Fruit fly (Drosophila melanogaster) whole organism, embryonic: ENCODE measurements around the gene zuc.

Experiments
- Atf-2 ChIP-seq: fragments of 200-800 bp; sonication (Bioruptor generic); optimal IDR thresholded peaks from 2 replicates; lab custom pipeline; 2016; ENCODE audit warnings: missing biosample characterization, missing genetic modification characterization
- CG10274 ChIP-seq: fragments of 200-800 bp; sonication (Bioruptor generic); optimal IDR thresholded peaks from 3 replicates; lab custom pipeline; 2017; ENCODE audit warnings: missing biosample characterization, mild to moderate bottlenecking, missing genetic modification characterization
- CG10366 ChIP-seq: fragments of 200-800 bp; sonication (Bioruptor generic); IDR thresholded peaks from 2 replicates; pipeline ENCODE4 v1.3.6; 2022; ENCODE audit warnings: missing biosample characterization, missing genetic modification characterization
- CG12659 ChIP-seq: fragments of 200-800 bp; sonication (Bioruptor generic); optimal IDR thresholded peaks from 3 replicates; lab custom pipeline; 2017; ENCODE audit warnings: mild to moderate bottlenecking, missing biosample characterization, missing genetic modification reagents, missing genetic modification characterization
- CG13894 ChIP-seq: fragments of 200-800 bp; sonication (Bioruptor generic); optimal IDR thresholded peaks from 3 replicates; lab custom pipeline; 2018; ENCODE audit warnings: missing biosample characterization, mild to moderate bottlenecking, missing genetic modification characterization, moderate library complexity
- CG15269 ChIP-seq: fragments of 200-800 bp; sonication (Bioruptor generic); optimal IDR thresholded peaks from 2 replicates; lab custom pipeline; 2018; ENCODE audit warnings: missing biosample characterization, mild to moderate bottlenecking, missing genetic modification characterization, moderate library complexity
- CG15696 ChIP-seq: fragments of 200-800 bp; sonication (Bioruptor generic); optimal IDR thresholded peaks from 2 replicates; lab custom pipeline; 2019; ENCODE audit warnings: missing biosample characterization, mild to moderate bottlenecking, missing genetic modification characterization, moderate library complexity
- CG18262 ChIP-seq: fragments of 200-800 bp; optimal IDR thresholded peaks from 3 replicates; lab custom pipeline; 2019; ENCODE audit warnings: missing biosample characterization, mild to moderate bottlenecking, missing genetic modification characterization, moderate library complexity
- CG1832 ChIP-seq: fragments of 200-800 bp; sonication (Bioruptor generic); optimal IDR thresholded peaks from 2 replicates; lab custom pipeline; 2017; ENCODE audit warnings: missing biosample characterization, mild to moderate bottlenecking, missing genetic modification characterization, inconsistent platforms
- CG32772 ChIP-seq: fragments of 200-800 bp; sonication (Bioruptor generic); IDR thresholded peaks from 2 replicates; pipeline ENCODE4 v1.3.6; 2022; ENCODE audit warnings: missing biosample characterization, missing genetic modification characterization
- CG3407 ChIP-seq: fragments of 200-800 bp; sonication (Bioruptor generic); optimal IDR thresholded peaks from 2 replicates; lab custom pipeline; 2018; ENCODE audit warnings: missing biosample characterization, mild to moderate bottlenecking, missing genetic modification characterization
- CG3995 ChIP-seq: fragments of 200-800 bp; sonication (Bioruptor generic); optimal IDR thresholded peaks from 3 replicates; lab custom pipeline; 2016; ENCODE audit warnings: missing biosample characterization, missing genetic modification characterization
- CG4328 ChIP-seq: fragments of 200-800 bp; sonication (Bioruptor generic); optimal IDR thresholded peaks from 3 replicates; lab custom pipeline; 2017; ENCODE audit warnings: missing biosample characterization, missing genetic modification reagents, missing genetic modification characterization
- CG4617 ChIP-seq: fragments of 200-800 bp; sonication (Bioruptor generic); optimal IDR thresholded peaks from 3 replicates; lab custom pipeline; 2016; ENCODE audit warnings: missing biosample characterization, missing genetic modification characterization, borderline replicate concordance
- CG4707 ChIP-seq: fragments of 200-800 bp; sonication (Bioruptor generic); optimal IDR thresholded peaks from 2 replicates; lab custom pipeline; 2018; ENCODE audit warnings: missing biosample characterization, mild to moderate bottlenecking, missing genetic modification characterization, moderate library complexity
- CG4820 ChIP-seq: fragments of 200-800 bp; sonication (Bioruptor generic); optimal IDR thresholded peaks from 3 replicates; lab custom pipeline; 2016; ENCODE audit warnings: missing biosample characterization, missing genetic modification characterization
- CG6254 ChIP-seq: fragments of 200-800 bp; sonication (Bioruptor generic); optimal IDR thresholded peaks from 3 replicates; lab custom pipeline; 2017; ENCODE audit warnings: mild to moderate bottlenecking, missing biosample characterization, missing genetic modification reagents, missing genetic modification characterization
- CG6854 ChIP-seq: fragments of 200-800 bp; sonication (Bioruptor generic); optimal IDR thresholded peaks from 3 replicates; lab custom pipeline; 2017; ENCODE audit warnings: missing biosample characterization, mild to moderate bottlenecking, missing genetic modification characterization
- CG7745 ChIP-seq: fragments of 200-800 bp; sonication (Bioruptor generic); optimal IDR thresholded peaks from 2 replicates; lab custom pipeline; 2018; ENCODE audit warnings: missing biosample characterization, mild to moderate bottlenecking, missing genetic modification characterization, moderate library complexity
- CG7987 ChIP-seq: fragments of 200-800 bp; sonication (Bioruptor generic); optimal IDR thresholded peaks from 2 replicates; lab custom pipeline; 2018; ENCODE audit warnings: missing biosample characterization, mild to moderate bottlenecking, missing genetic modification characterization, moderate library complexity
- CG9437 ChIP-seq: fragments of 200-800 bp; sonication (Bioruptor generic); optimal IDR thresholded peaks from 2 replicates; lab custom pipeline; 2018; ENCODE audit warnings: missing biosample characterization, mild to moderate bottlenecking, missing genetic modification characterization
- CG9609 ChIP-seq: fragments of 200-800 bp; sonication (Bioruptor generic); optimal IDR thresholded peaks from 3 replicates; lab custom pipeline; 2016; ENCODE audit warnings: missing biosample characterization, missing genetic modification characterization
- Dad ChIP-seq: fragments of 200-800 bp; sonication (Bioruptor generic); optimal IDR thresholded peaks from 3 replicates; lab custom pipeline; 2016; ENCODE audit warnings: missing biosample characterization, missing genetic modification characterization
- Deaf1 ChIP-seq: fragments of 200-800 bp; optimal IDR thresholded peaks from 3 replicates; lab custom pipeline; 2019; ENCODE audit warnings: missing biosample characterization, mild to moderate bottlenecking, missing genetic modification characterization, moderate library complexity
- H15 ChIP-seq: fragments of 200-800 bp; sonication (Bioruptor generic); IDR thresholded peaks from 3 replicates; pipeline ENCODE4 v1.3.6; 2022; ENCODE audit warnings: missing biosample characterization, missing genetic modification characterization
- HHEX ChIP-seq: fragments of 200-800 bp; sonication (Bioruptor generic); optimal IDR thresholded peaks from 3 replicates; lab custom pipeline; 2017; ENCODE audit warnings: missing biosample characterization, mild to moderate bottlenecking, missing genetic modification characterization, missing genetic modification reagents
- HLH54F ChIP-seq: fragments of 200-800 bp; sonication (Bioruptor generic); optimal IDR thresholded peaks from 3 replicates; lab custom pipeline; 2016; ENCODE audit warnings: missing biosample characterization, missing genetic modification characterization
- Hr51 ChIP-seq, 2 experiments: fragments of 200-800 bp; sonication (Bioruptor generic); optimal IDR thresholded peaks; 2 replicates in 1 of 2; 3 replicates in 1 of 2; lab custom pipeline; 2016 to 2018; ENCODE audit warnings: missing biosample characterization in 2 of 2, missing genetic modification characterization in 2 of 2, mild to moderate bottlenecking in 1 of 2, moderate library complexity in 1 of 2
- Lhr ChIP-seq: fragments of 200-800 bp; sonication (Bioruptor generic); optimal IDR thresholded peaks from 3 replicates; lab custom pipeline; 2017; ENCODE audit warnings: mild to moderate bottlenecking, missing biosample characterization, missing genetic modification reagents, missing genetic modification characterization
- MBD-R2 ChIP-seq: fragments of 200-800 bp; sonication (Bioruptor generic); IDR thresholded peaks from 2 replicates; pipeline ENCODE4 v1.3.6; 2022; ENCODE audit warnings: missing biosample characterization, missing genetic modification characterization
- Med ChIP-seq: fragments of 200-800 bp; sonication (Bioruptor generic); peaks from one replicate; lab custom pipeline; 2016; ENCODE audit warnings: missing biosample characterization, missing genetic modification characterization, mild to moderate bottlenecking, inconsistent platforms, moderate library complexity
- Meics ChIP-seq: fragments of 200-800 bp; sonication (Bioruptor generic); optimal IDR thresholded peaks from 2 replicates; lab custom pipeline; 2017; ENCODE audit warnings: missing biosample characterization, mild to moderate bottlenecking, missing genetic modification characterization
- Nf-YC ChIP-seq: fragments of 200-800 bp; optimal IDR thresholded peaks from 3 replicates; lab custom pipeline; 2019; ENCODE audit warnings: missing biosample characterization, mild to moderate bottlenecking, missing genetic modification characterization, moderate library complexity
- NfI ChIP-seq: fragments of 200-800 bp; sonication (Bioruptor generic); optimal IDR thresholded peaks from 3 replicates; lab custom pipeline; 2018; ENCODE audit warnings: missing biosample characterization, mild to moderate bottlenecking, missing genetic modification characterization, moderate library complexity
- Opbp ChIP-seq: fragments of 200-800 bp; sonication (Bioruptor generic); IDR thresholded peaks from 3 replicates; pipeline ENCODE4 v1.3.6; 2022; ENCODE audit warnings: missing biosample characterization, missing genetic modification characterization; ENCODE audit not compliant: partially characterized antibody
- Sox100B ChIP-seq: fragments of 200-800 bp; sonication (Bioruptor generic); optimal IDR thresholded peaks from 3 replicates; lab custom pipeline; 2018; ENCODE audit warnings: missing biosample characterization, mild to moderate bottlenecking, missing genetic modification characterization
- cg ChIP-seq: fragments of 200-800 bp; sonication (Bioruptor generic); optimal IDR thresholded peaks from 3 replicates; lab custom pipeline; 2019; ENCODE audit warnings: missing biosample characterization, mild to moderate bottlenecking, missing genetic modification characterization, moderate library complexity
- dpn ChIP-seq, 2 experiments: fragments of 200-800 bp; sonication (Bioruptor generic); optimal IDR thresholded peaks; 3 replicates each; lab custom pipeline; 2016; ENCODE audit warnings: missing biosample characterization in 2 of 2, missing genetic modification characterization in 2 of 2
- gem ChIP-seq: fragments of 200-800 bp; sonication (Bioruptor generic); optimal IDR thresholded peaks from 2 replicates; lab custom pipeline; 2019; ENCODE audit warnings: missing biosample characterization, mild to moderate bottlenecking, missing genetic modification characterization, moderate library complexity
- grau ChIP-seq: fragments of 200-800 bp; optimal IDR thresholded peaks from 3 replicates; lab custom pipeline; 2019; ENCODE audit warnings: missing biosample characterization, mild to moderate bottlenecking, missing genetic modification characterization, moderate library complexity
- kay ChIP-seq: fragments of 200-800 bp; sonication (Bioruptor generic); optimal IDR thresholded peaks from 2 replicates; lab custom pipeline; 2016; ENCODE audit warnings: missing biosample characterization, missing genetic modification characterization
- pros ChIP-seq: fragments of 200-800 bp; sonication (Bioruptor generic); optimal IDR thresholded peaks from 3 replicates; lab custom pipeline; 2019; ENCODE audit warnings: missing biosample characterization, mild to moderate bottlenecking, missing genetic modification characterization, moderate library complexity
- schlank ChIP-seq: fragments of 200-800 bp; sonication (Bioruptor generic); optimal IDR thresholded peaks from 2 replicates; lab custom pipeline; 2018; ENCODE audit warnings: missing biosample characterization, mild to moderate bottlenecking, missing genetic modification characterization
- seq ChIP-seq: fragments of 200-800 bp; sonication (Bioruptor generic); IDR thresholded peaks from 2 replicates; pipeline ENCODE4 v1.3.6; 2022; ENCODE audit warnings: missing biosample characterization, missing genetic modification characterization
- slbo ChIP-seq: fragments of 200-800 bp; sonication (Bioruptor generic); IDR thresholded peaks from 2 replicates; pipeline ENCODE4 v1.3.6; 2022; ENCODE audit warnings: missing biosample characterization, missing genetic modification characterization
- so ChIP-seq: fragments of 200-800 bp; sonication (Bioruptor generic); IDR thresholded peaks from 3 replicates; pipeline ENCODE4 v1.3.6; 2022; ENCODE audit warnings: missing biosample characterization, missing genetic modification characterization
- ssp ChIP-seq: fragments of 200-800 bp; sonication (Bioruptor generic); IDR thresholded peaks from 2 replicates; pipeline ENCODE4 v1.3.6; 2022; ENCODE audit warnings: missing biosample characterization, missing genetic modification characterization
- unpg ChIP-seq: fragments of 200-800 bp; sonication (Bioruptor generic); optimal IDR thresholded peaks from 3 replicates; lab custom pipeline; 2018; ENCODE audit warnings: missing biosample characterization, mild to moderate bottlenecking, missing genetic modification characterization, moderate library complexity

The zuc gene

DNA sequence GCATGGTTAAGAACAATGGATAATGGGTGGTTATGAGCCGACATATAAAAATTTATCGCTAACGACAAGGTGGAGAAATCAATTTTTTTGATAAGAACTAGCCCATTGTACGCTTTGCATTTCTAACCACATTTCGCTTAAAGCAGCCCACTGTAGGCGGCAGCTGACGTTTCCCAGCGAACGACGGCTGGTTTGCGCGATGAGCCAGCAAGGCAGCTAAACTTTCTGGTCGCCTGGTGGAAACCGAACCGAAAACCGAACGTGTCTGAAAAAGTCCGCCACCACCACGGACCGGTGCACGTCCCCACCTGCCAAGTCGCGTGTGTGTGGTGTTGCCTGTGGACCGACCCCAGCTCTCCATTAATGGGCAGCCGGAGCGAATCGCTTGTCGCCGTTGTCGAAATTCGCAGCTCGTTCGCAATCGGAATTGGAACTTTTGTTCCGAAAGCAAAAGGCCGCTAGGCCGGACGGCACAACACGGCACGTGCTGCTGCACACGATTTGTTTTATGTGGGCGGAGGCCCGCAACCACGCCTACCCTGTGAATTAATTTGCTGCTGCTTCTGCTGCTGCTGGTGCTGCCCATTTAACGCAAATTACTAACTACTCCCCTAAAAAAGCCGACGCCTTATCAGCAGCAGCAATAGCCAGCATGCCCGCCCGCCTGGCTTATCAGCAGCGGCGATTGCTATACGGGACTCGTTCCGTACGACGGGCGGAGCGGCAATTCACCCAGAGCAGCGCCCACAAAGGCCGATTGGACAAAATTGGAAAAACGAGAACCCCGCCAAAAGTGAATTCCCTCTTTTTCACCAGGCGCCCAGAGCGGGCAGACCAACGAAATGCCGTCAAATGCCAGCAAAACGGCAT lies 13.5 kb upstream of the zuc start (continued):
- TF ChIP-seq slbo (GFP tag; lab: Robert Waterston, UW), result no peak
- TF ChIP-seq Lhr, result peak; percentile 95
- peak; percentile 38 to 41 for TF ChIP-seq dpn (GFP tag; optimal IDR thresholded peaks at IDR 0.05; lab: Kevin White, UChicago)
- TF ChIP-seq HLH54F (GFP tag; lab: Kevin White, UChicago), result peak; percentile 29
- peak; percentile 30 for TF ChIP-seq CG6254
- peak; percentile 18 for TF ChIP-seq CG18262 (tag; lab: Kevin White, UChicago)
- peak; percentile 44 for TF ChIP-seq CG12659 (GFP tag; lab: Kevin White, UChicago)
- TF ChIP-seq Deaf1 (tag; lab: Kevin White, UChicago), result peak; percentile 94
- TF ChIP-seq CG15696, result peak; percentile 30
- TF ChIP-seq Dad, result no peak
- TF ChIP-seq CG13894 (tag; lab: Kevin White, UChicago), result peak; percentile 60
- peak; percentile 25 for TF ChIP-seq HHEX (GFP tag; lab: Kevin White, UChicago)
- TF ChIP-seq Hr51 (GFP tag; optimal IDR thresholded peaks at IDR 0.05; lab: Kevin White, UChicago), result peak in 1 of 2 experiments; percentile 51
- peak; percentile 66 for TF ChIP-seq CG15269 (tag; lab: Kevin White, UChicago)
- peak; percentile 11 for TF ChIP-seq CG6854
- no peak for TF ChIP-seq Nf-YC (tag; lab: Kevin White, UChicago)
- TF ChIP-seq NfI (GFP tag; lab: Kevin White, UChicago), result peak; percentile 59
- no peak for TF ChIP-seq so (GFP tag; lab: Robert Waterston, UW)
- no peak for TF ChIP-seq kay (GFP tag; lab: Kevin White, UChicago)
- TF ChIP-seq CG7745 (tag; lab: Kevin White, UChicago), result peak; percentile 96
- TF ChIP-seq Sox100B (GFP tag; lab: Kevin White, UChicago), result peak; percentile 24
- TF ChIP-seq CG10274 (GFP tag; lab: Kevin White, UChicago), result no peak
- peak; percentile 100 for TF ChIP-seq CG4707
- TF ChIP-seq ssp (GFP tag; lab: Robert Waterston, UW), result no peak
- TF ChIP-seq CG3995 (GFP tag; lab: Kevin White, UChicago), result no peak
- TF ChIP-seq CG10366 (GFP tag; lab: Robert Waterston, UW), result no peak
- no peak for TF ChIP-seq MBD-R2
- peak; percentile 8 for TF ChIP-seq schlank (tag; lab: Kevin White, UChicago)
- no peak for TF ChIP-seq cg (GFP tag; lab: Kevin White, UChicago)
- TF ChIP-seq CG1832 (GFP tag; lab: Kevin White, UChicago), result no peak
- peak; percentile 22 for TF ChIP-seq CG4328
- TF ChIP-seq H15 (GFP tag; lab: Robert Waterston, UW), result no peak
- peak; percentile 32 for TF ChIP-seq CG9437 (GFP tag; lab: Kevin White, UChicago)
- peak; percentile 31 for TF ChIP-seq Meics (GFP tag; lab: Kevin White, UChicago)
- peak; percentile 65 for TF ChIP-seq gem (tag; lab: Kevin White, UChicago)
- TF ChIP-seq CG4617 (GFP tag; lab: Kevin White, UChicago), result no peak
- TF ChIP-seq grau (tag; lab: Kevin White, UChicago), result peak; percentile 47
- no peak for TF ChIP-seq CG9609 (GFP tag; lab: Kevin White, UChicago)
- peak; percentile 5 for TF ChIP-seq CG3407
- TF ChIP-seq CG4820, result peak; percentile 13
- peak; percentile 73 for TF ChIP-seq pros (GFP tag; lab: Kevin White, UChicago)
- no peak for TF ChIP-seq Opbp (GFP tag; lab: Robert Waterston, UW)
- peak; percentile 52 for TF ChIP-seq unpg (GFP tag; lab: Kevin White, UChicago)
- TF ChIP-seq CG7987 (GFP tag; lab: Kevin White, UChicago), result peak; percentile 54
- no peak for TF ChIP-seq seq
- TF ChIP-seq Atf-2 (GFP tag; lab: Kevin White, UChicago), result no peak
- TF ChIP-seq CG32772 (GFP tag; lab: Robert Waterston, UW), result no peak
- TF ChIP-seq Med (GFP tag; lab: Kevin White, UChicago), result peak; percentile 90
